Worm (Caenorhabditis elegans): ENCODE results near the gene mma-1.

Gene mma-1

DNA sequence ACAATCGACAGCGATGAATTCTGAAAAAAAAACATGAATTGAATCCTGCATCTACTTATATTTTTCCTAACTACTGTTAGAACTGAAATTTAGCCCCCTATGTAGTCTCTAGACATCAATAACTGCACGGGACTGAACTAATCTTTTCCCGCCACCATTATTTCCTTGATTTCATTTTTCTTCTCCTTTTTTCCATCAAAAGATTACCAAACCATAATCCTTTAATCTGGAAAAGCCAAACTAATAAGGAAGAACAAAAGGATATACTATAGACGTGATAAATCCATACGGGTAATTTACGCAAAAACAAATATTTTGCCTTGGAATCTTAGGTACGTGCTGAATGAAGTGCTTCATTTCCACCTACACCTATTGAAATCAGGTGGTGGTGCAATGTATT lies 28.8 kb downstream of the mma-1 start:
- no peak for TF ChIP-seq nhr-237 (tag; optimal IDR thresholded peaks at IDR 0.05)
- no peak for TF ChIP-seq drap-1 (GFP tag; optimal IDR thresholded peaks at IDR 0.05)
- no peak for TF ChIP-seq nhr-76 (tag; optimal IDR thresholded peaks at IDR 0.05)
- no peak for TF ChIP-seq ham-2 (GFP tag; optimal IDR thresholded peaks at IDR 0.05)
- TF ChIP-seq snpc-4 (tag; optimal IDR thresholded peaks at IDR 0.05): no peak
- no peak for TF ChIP-seq cnd-1 (tag; optimal IDR thresholded peaks at IDR 0.05)
- TF ChIP-seq flh-1 (GFP tag; optimal IDR thresholded peaks at IDR 0.05): no peak
- no peak for TF ChIP-seq mab-5 (tag; optimal IDR thresholded peaks at IDR 0.05)

DNA sequence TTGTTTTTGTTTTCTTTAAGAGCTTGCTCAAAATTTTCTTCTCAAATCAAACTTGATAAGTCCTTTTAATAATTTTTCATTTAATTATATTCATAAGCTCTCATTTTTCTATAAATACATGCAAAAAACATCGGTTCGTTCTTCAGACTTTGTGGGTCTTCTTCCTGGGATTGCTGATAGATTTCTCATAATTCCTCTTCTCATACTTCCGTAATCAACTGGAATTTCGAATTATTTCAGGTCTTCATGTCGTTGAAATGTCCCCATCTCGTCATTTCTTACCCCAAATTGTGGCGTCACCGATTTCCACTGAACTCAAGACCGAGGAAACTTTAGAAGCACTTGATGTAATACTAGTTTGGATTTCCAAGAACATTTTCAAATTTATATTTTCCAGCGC lies 31.2 kb downstream of the mma-1 start:
- TF ChIP-seq unc-120 (tag; optimal IDR thresholded peaks at IDR 0.05; ENCODE audit: poor library complexity, severe bottlenecking): no peak

DNA sequence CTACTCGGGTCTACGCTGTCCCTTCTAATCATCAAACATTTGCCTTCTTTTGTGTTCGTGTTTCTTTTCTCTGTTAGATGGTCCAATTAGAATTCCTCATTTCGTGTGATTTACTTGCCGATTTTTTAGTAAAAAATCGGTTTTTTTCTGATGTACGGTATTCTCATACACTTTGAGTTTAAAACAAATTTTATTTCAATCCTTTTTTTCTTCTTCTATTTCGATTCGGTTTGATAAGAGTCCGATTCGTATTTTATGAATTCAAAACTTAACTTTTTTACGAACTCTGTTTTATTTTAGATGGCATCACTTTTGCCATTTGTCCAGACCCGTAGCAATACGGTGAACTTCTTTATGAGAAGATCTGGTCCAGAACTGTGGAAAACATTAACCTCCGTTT lies 32.9 kb downstream of the mma-1 start, which contains the start of gene mrps-5:
Gene mrps-5 (plus strand): TSS at position 301 of the 400 bp plus-strand sequence.
- no peak for TF ChIP-seq elt-1 (tag; optimal IDR thresholded peaks at IDR 0.05; ENCODE audit: borderline replicate concordance, insufficient read depth)

DNA sequence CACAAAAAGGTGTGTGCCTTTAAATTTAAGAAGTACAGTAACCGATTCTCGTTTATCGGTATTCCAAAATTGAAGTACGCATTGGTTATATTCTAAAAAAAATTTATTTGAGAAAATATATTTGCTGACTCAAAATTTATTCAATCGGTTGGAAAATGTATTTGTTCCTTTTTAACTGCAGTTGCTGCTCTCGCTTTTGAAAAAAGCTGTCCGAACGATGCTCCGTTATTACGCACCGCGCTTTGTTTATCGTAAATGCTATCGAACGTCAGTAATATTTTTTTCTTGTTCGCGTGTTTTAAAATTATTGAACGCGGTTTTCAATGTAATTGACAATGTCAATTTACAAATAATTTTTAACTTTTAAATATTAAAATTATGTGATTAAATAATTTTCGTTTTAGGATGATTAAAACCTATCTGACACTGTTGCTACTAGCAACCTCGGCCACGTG lies 35.7 kb downstream of the mma-1 start, which contains the start of gene sel-1:
Gene sel-1 (plus strand): TSS at position 405 of the 455 bp plus-strand sequence.
- TF ChIP-seq ztf-11 (tag; optimal IDR thresholded peaks at IDR 0.05) (no peak), ceh-39 (tag; optimal IDR thresholded peaks at IDR 0.05) (no peak), elt-1 (tag; optimal IDR thresholded peaks at IDR 0.05; ENCODE audit: borderline replicate concordance, insufficient read depth) (no peak), lin-32 (GFP tag; optimal IDR thresholded peaks at IDR 0.05) (no peak), hlh-1 (tag; optimal IDR thresholded peaks at IDR 0.05) (no peak), pha-4 (tag; optimal IDR thresholded peaks at IDR 0.05) (no peak), sptf-1 (tag; optimal IDR thresholded peaks at IDR 0.05) (no peak)

DNA sequence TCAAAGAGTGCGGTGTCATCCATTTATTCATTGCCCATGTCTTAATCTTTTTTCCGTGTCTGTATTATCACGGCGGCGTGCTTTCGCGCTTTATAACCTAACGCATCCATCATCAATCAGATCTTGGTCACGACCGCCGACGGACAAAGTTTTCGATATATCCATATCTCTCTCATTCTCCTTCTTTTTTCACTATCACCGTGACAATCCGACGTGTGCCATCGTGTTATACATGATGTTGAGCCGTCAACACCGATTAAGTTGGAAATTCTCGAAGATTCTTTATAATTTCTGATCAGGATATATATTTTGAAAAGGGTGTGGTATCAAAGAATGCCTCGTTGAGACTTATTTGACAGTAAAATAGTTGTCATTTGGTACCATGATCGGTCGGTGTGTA lies 39.2 kb downstream of the mma-1 start:
- no peak for TF ChIP-seq elt-1 (tag; optimal IDR thresholded peaks at IDR 0.05; ENCODE audit: borderline replicate concordance, insufficient read depth)
- TF ChIP-seq zip-8 (tag; optimal IDR thresholded peaks at IDR 0.05): no peak
- no peak for TF ChIP-seq nhr-28 (tag; optimal IDR thresholded peaks at IDR 0.05)
- TF ChIP-seq bed-3 (GFP tag; optimal IDR thresholded peaks at IDR 0.05): no peak
- no peak for TF ChIP-seq blmp-1 (tag; optimal IDR thresholded peaks at IDR 0.05)
- no peak for TF ChIP-seq flh-1 (GFP tag; optimal IDR thresholded peaks at IDR 0.05)
- no peak for TF ChIP-seq M03D4.4 (tag; optimal IDR thresholded peaks at IDR 0.05)
- TF ChIP-seq hlh-1 (tag; optimal IDR thresholded peaks at IDR 0.05): no peak
- TF ChIP-seq nhr-76 (tag; optimal IDR thresholded peaks at IDR 0.05): no peak
- TF ChIP-seq unc-120 (tag; optimal IDR thresholded peaks at IDR 0.05; ENCODE audit: poor library complexity, severe bottlenecking): no peak
- no peak for TF ChIP-seq snpc-4 (tag; optimal IDR thresholded peaks at IDR 0.05)
- no peak for TF ChIP-seq ceh-39 (tag; optimal IDR thresholded peaks at IDR 0.05)
- TF ChIP-seq drap-1 (GFP tag; optimal IDR thresholded peaks at IDR 0.05): no peak
- no peak for TF ChIP-seq lin-32 (GFP tag; optimal IDR thresholded peaks at IDR 0.05)

DNA sequence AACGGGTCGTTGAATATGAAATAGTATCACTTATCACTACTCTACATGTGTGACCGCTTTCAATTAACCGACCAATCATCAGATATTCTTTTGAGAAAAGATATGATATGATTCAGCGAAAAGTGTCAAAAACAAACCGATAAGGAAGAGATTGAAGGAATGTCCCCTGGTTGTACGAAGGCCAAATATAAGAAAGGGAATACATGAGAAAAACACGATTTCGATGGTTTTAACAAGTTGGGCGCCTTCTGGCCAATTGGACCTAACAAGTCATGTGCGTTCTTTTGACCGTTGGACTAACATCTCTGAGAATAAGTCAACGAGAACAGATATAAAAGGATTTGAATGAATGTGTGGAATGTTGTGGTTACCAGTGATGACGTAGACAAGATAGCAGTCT lies 40.2 kb downstream of the mma-1 start:
- no peak for TF ChIP-seq elt-1 (tag; optimal IDR thresholded peaks at IDR 0.05; ENCODE audit: borderline replicate concordance, insufficient read depth)
- TF ChIP-seq tbx-8 (GFP tag; optimal IDR thresholded peaks at IDR 0.05): no peak
- TF ChIP-seq drap-1 (GFP tag; optimal IDR thresholded peaks at IDR 0.05): no peak
- TF ChIP-seq mep-1 (tag; optimal IDR thresholded peaks at IDR 0.05): no peak
- no peak for TF ChIP-seq pha-4 (tag; optimal IDR thresholded peaks at IDR 0.05)

DNA sequence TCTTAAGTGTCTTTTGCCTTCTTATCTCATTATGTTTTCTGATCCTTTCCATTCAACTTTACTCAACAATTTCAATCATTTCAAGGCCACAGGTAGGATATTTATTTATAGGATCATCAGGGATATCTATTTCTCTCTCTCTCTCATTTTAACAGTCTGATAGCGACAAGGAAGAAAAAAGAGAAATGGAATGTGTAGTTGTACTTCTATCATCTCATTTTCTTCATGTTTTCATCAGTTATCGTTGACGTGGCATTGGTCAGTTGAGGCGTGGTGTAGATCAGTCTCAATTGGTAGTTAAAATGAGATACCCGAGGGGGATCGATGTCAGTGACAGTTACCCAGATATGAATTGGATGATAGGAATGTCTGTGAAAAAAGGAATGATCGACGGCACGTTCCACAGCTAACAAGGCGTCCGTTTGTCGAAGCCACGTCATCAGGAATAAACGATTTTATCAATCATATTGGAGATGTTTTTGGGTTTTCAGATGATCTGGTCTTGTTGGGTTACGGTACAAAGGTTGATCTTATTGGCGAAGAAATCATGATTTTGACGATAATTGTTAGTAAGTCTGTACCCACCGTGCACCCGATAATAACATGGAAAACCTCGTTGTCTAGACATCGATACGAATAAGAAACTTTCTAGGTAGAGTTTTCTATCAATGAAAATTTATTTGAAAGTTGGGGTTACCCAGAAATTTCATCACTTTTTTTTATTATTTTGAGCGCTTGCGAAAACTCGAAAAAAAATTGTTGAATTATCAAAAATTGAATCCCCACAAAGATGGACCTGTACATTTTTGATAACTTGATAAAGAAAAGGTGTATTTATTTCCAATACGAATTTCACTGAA lies 41.7 kb downstream of the mma-1 start:
- TF ChIP-seq bed-3 (GFP tag; optimal IDR thresholded peaks at IDR 0.05): no peak
- no peak for TF ChIP-seq lsy-2 (tag; optimal IDR thresholded peaks at IDR 0.05)
- TF ChIP-seq lin-32 (GFP tag; optimal IDR thresholded peaks at IDR 0.05): no peak
- TF ChIP-seq cnd-1 (tag; optimal IDR thresholded peaks at IDR 0.05): no peak
- TF ChIP-seq ztf-11 (tag; optimal IDR thresholded peaks at IDR 0.05): no peak
- TF ChIP-seq ham-2 (GFP tag; optimal IDR thresholded peaks at IDR 0.05): no peak
